Fruit fly (Drosophila melanogaster) whole organism, embryonic: ENCODE data around the gene Tango5.

ENCODE experiments used
- Adf1 ChIP-seq: fragments of 200-800 bp; sonication (Bioruptor generic); IDR thresholded peaks from 2 replicates; pipeline ENCODE4 v1.3.6; 2022; ENCODE audit warnings: missing biosample characterization, missing genetic modification characterization
- Aef1 ChIP-seq: fragments of 200-800 bp; sonication (Bioruptor generic); IDR thresholded peaks from 3 replicates; pipeline ENCODE4 v1.3.6; 2022; ENCODE audit warnings: missing biosample characterization, missing genetic modification characterization
- Atf6 ChIP-seq: fragments of 200-800 bp; sonication (Bioruptor generic); IDR thresholded peaks from 2 replicates; pipeline ENCODE4 v1.3.6; 2022; ENCODE audit warnings: missing biosample characterization, missing genetic modification characterization
- Bteb2 ChIP-seq: fragments of 200-800 bp; sonication (Bioruptor generic); optimal IDR thresholded peaks from 2 replicates; lab custom pipeline; 2016; ENCODE audit warnings: missing biosample characterization, missing genetic modification characterization
- CG10209 ChIP-seq: fragments of 200-800 bp; sonication (Bioruptor generic); optimal IDR thresholded peaks from 3 replicates; lab custom pipeline; 2017; ENCODE audit warnings: missing biosample characterization, mild to moderate bottlenecking, missing genetic modification characterization, missing genetic modification reagents
- CG10979 ChIP-seq: fragments of 200-800 bp; sonication (Bioruptor generic); optimal IDR thresholded peaks from 2 replicates; lab custom pipeline; 2018; ENCODE audit warnings: missing biosample characterization, mild to moderate bottlenecking, missing genetic modification characterization, moderate library complexity
- CG11723 ChIP-seq: fragments of 200-800 bp; sonication (Bioruptor generic); optimal IDR thresholded peaks from 2 replicates; lab custom pipeline; 2017; ENCODE audit warnings: missing biosample characterization, mild to moderate bottlenecking, missing genetic modification characterization
- CG12391 ChIP-seq: fragments of 200-800 bp; sonication (Bioruptor generic); optimal IDR thresholded peaks from 3 replicates; lab custom pipeline; 2018; ENCODE audit warnings: missing biosample characterization, mild to moderate bottlenecking, missing genetic modification characterization, moderate library complexity
- CG13296 ChIP-seq: fragments of 200-800 bp; sonication (Bioruptor generic); optimal IDR thresholded peaks from 3 replicates; lab custom pipeline; 2018; ENCODE audit warnings: missing biosample characterization, mild to moderate bottlenecking, missing genetic modification characterization
- CG14014 ChIP-seq: fragments of 200-800 bp; sonication (Bioruptor generic); IDR thresholded peaks from 2 replicates; pipeline ENCODE4 v1.3.6; 2022; ENCODE audit warnings: missing biosample characterization, missing genetic modification characterization
- CG14441 ChIP-seq: fragments of 200-800 bp; sonication (Bioruptor generic); IDR thresholded peaks from 2 replicates; pipeline ENCODE4 v1.3.6; 2022; ENCODE audit warnings: missing biosample characterization, missing genetic modification characterization
- CG15514 ChIP-seq: fragments of 200-800 bp; sonication (Bioruptor generic); optimal IDR thresholded peaks from 3 replicates; lab custom pipeline; 2017; ENCODE audit warnings: missing biosample characterization, missing genetic modification characterization, mild to moderate bottlenecking, moderate library complexity, missing genetic modification reagents
- CG17361 ChIP-seq: fragments of 200-800 bp; sonication (Bioruptor generic); IDR thresholded peaks from 3 replicates; pipeline ENCODE4 v1.3.6; 2022; ENCODE audit warnings: missing biosample characterization, missing genetic modification characterization
- CG18599 ChIP-seq: fragments of 200-800 bp; sonication (Bioruptor generic); optimal IDR thresholded peaks from 3 replicates; lab custom pipeline; 2017; ENCODE audit warnings: missing biosample characterization, missing genetic modification characterization, mild to moderate bottlenecking, moderate library complexity, missing genetic modification reagents
- CG3847 ChIP-seq: fragments of 200-800 bp; sonication (Bioruptor generic); IDR thresholded peaks from 2 replicates; pipeline ENCODE4 v1.3.6; 2022; ENCODE audit warnings: missing biosample characterization, missing genetic modification characterization
- CG4820 ChIP-seq: fragments of 200-800 bp; sonication (Bioruptor generic); optimal IDR thresholded peaks from 3 replicates; lab custom pipeline; 2016; ENCODE audit warnings: missing biosample characterization, missing genetic modification characterization
- CG8765 ChIP-seq: fragments of 200-800 bp; sonication (Bioruptor generic); IDR thresholded peaks from 2 replicates; pipeline ENCODE4 v1.3.6; 2022; ENCODE audit warnings: missing biosample characterization, missing genetic modification characterization
- CG9932 ChIP-seq: fragments of 200-800 bp; sonication (Bioruptor generic); IDR thresholded peaks from 2 replicates; pipeline ENCODE4 v1.3.6; 2022; ENCODE audit warnings: missing biosample characterization, missing genetic modification characterization
- CrebB ChIP-seq: fragments of 200-800 bp; sonication (Bioruptor generic); optimal IDR thresholded peaks from 3 replicates; lab custom pipeline; 2018; ENCODE audit warnings: missing biosample characterization, mild to moderate bottlenecking, missing genetic modification characterization
- E2f2 ChIP-seq: fragments of 200-800 bp; sonication (Bioruptor generic); IDR thresholded peaks from 2 replicates; pipeline ENCODE4 v1.3.6; 2022; ENCODE audit warnings: missing biosample characterization, missing genetic modification characterization
- Eip74EF ChIP-seq, 2 experiments: fragments of 200-800 bp in 1 of 2; fragments of >200 bp in 1 of 2; sonication (Bioruptor generic) in 1 of 2; optimal IDR thresholded peaks; 2 replicates each; lab custom pipeline; 2017 to 2019; ENCODE audit warnings: missing biosample characterization in 2 of 2, missing genetic modification characterization in 2 of 2, mild to moderate bottlenecking in 1 of 2, moderate library complexity in 1 of 2
- Hey ChIP-seq: fragments of 200-800 bp; sonication (Bioruptor generic); optimal IDR thresholded peaks from 3 replicates; lab custom pipeline; 2018; ENCODE audit warnings: missing biosample characterization, mild to moderate bottlenecking, missing genetic modification characterization
- Hr51 ChIP-seq, 2 experiments: fragments of 200-800 bp; sonication (Bioruptor generic); optimal IDR thresholded peaks; 2 replicates in 1 of 2; 3 replicates in 1 of 2; lab custom pipeline; 2016 to 2018; ENCODE audit warnings: missing biosample characterization in 2 of 2, missing genetic modification characterization in 2 of 2, mild to moderate bottlenecking in 1 of 2, moderate library complexity in 1 of 2
- MESR4 ChIP-seq: fragments of 200-800 bp; sonication (Bioruptor generic); optimal IDR thresholded peaks from 2 replicates; lab custom pipeline; 2018; ENCODE audit warnings: missing biosample characterization, mild to moderate bottlenecking, missing genetic modification characterization, moderate library complexity
- Ptx1 ChIP-seq: fragments of 200-800 bp; sonication (Bioruptor generic); IDR thresholded peaks from 2 replicates; pipeline ENCODE4 v1.3.6; 2022; ENCODE audit warnings: missing biosample characterization, missing genetic modification characterization
- Rx ChIP-seq: fragments of 200-800 bp; sonication (Bioruptor generic); IDR thresholded peaks from 2 replicates; pipeline ENCODE4 v1.3.6; 2022; ENCODE audit warnings: missing biosample characterization, missing genetic modification characterization
- Side ChIP-seq: fragments of 200-800 bp; sonication (Bioruptor generic); optimal IDR thresholded peaks from 2 replicates; lab custom pipeline; 2016; ENCODE audit warnings: missing biosample characterization, missing genetic modification characterization
- ap ChIP-seq: fragments of 200-800 bp; sonication (Bioruptor generic); IDR thresholded peaks from 2 replicates; pipeline ENCODE4 v1.3.6; 2022; ENCODE audit warnings: missing biosample characterization, missing genetic modification characterization
- chm ChIP-seq: fragments of 200-800 bp; sonication (Bioruptor generic); IDR thresholded peaks from 2 replicates; pipeline ENCODE4 v1.3.6; 2022; ENCODE audit warnings: missing biosample characterization, missing genetic modification characterization
- cwo ChIP-seq: fragments of 200-800 bp; sonication (Bioruptor generic); optimal IDR thresholded peaks from 3 replicates; lab custom pipeline; 2017; ENCODE audit warnings: missing biosample characterization, missing genetic modification characterization, mild to moderate bottlenecking, moderate library complexity, missing genetic modification reagents
- danr ChIP-seq: fragments of 200-800 bp; sonication (Bioruptor generic); IDR thresholded peaks from 2 replicates; pipeline ENCODE4 v1.3.6; 2022; ENCODE audit warnings: missing biosample characterization, missing genetic modification characterization
- esg ChIP-seq: fragments of 200-800 bp; sonication (Bioruptor generic); conservative IDR thresholded peaks from 2 replicates; pipeline ENCODE4 v1.3.6; 2022; ENCODE audit warnings: missing biosample characterization, missing genetic modification characterization
- exex ChIP-seq: fragments of 200-800 bp; sonication (Bioruptor generic); optimal IDR thresholded peaks from 4 replicates; lab custom pipeline; 2018; ENCODE audit warnings: missing biosample characterization, mild to moderate bottlenecking, missing genetic modification characterization, moderate library complexity
- gem ChIP-seq: fragments of 200-800 bp; sonication (Bioruptor generic); optimal IDR thresholded peaks from 2 replicates; lab custom pipeline; 2019; ENCODE audit warnings: missing biosample characterization, mild to moderate bottlenecking, missing genetic modification characterization, moderate library complexity
- mirr ChIP-seq: fragments of 200-800 bp; sonication (Bioruptor generic); optimal IDR thresholded peaks from 3 replicates; lab custom pipeline; 2018; ENCODE audit warnings: missing biosample characterization, mild to moderate bottlenecking, missing genetic modification characterization
- pita ChIP-seq: fragments of 200-800 bp; sonication (Bioruptor generic); optimal IDR thresholded peaks from 2 replicates; lab custom pipeline; 2017; ENCODE audit warnings: missing biosample characterization, mild to moderate bottlenecking, missing genetic modification characterization
- prd ChIP-seq, 3 experiments: fragments of >200 bp in 2 of 3; fragments of 200-800 bp in 1 of 3; sonication (Bioruptor generic) in 1 of 3; optimal IDR thresholded peaks in 2 of 3; IDR thresholded peaks in 1 of 3; 2 replicates in 2 of 3; 3 replicates in 1 of 3; pipeline versions ENCODE4 v1.3.6 to Lab custom; 2017 to 2022; ENCODE audit warnings: missing biosample characterization in 1 of 3, missing genetic modification characterization in 1 of 3
- rib ChIP-seq: fragments of 200-800 bp; sonication (Bioruptor generic); IDR thresholded peaks from 2 replicates; pipeline ENCODE4 v1.3.6; 2022; ENCODE audit warnings: missing biosample characterization, missing genetic modification characterization
- ro ChIP-seq: fragments of 200-800 bp; sonication (Bioruptor generic); IDR thresholded peaks from 2 replicates; pipeline ENCODE4 v1.3.6; 2022; ENCODE audit warnings: missing biosample characterization, missing genetic modification characterization
- salm ChIP-seq: fragments of 200-800 bp; sonication (Bioruptor generic); optimal IDR thresholded peaks from 2 replicates; lab custom pipeline; 2018; ENCODE audit warnings: missing biosample characterization, mild to moderate bottlenecking, missing genetic modification characterization
- seq ChIP-seq: fragments of 200-800 bp; sonication (Bioruptor generic); IDR thresholded peaks from 2 replicates; pipeline ENCODE4 v1.3.6; 2022; ENCODE audit warnings: missing biosample characterization, missing genetic modification characterization
- sima ChIP-seq: fragments of 200-800 bp; sonication (Bioruptor generic); optimal IDR thresholded peaks from 2 replicates; lab custom pipeline; 2016; ENCODE audit warnings: missing biosample characterization, missing genetic modification characterization
- sisA ChIP-seq: fragments of 200-800 bp; sonication (Bioruptor generic); IDR thresholded peaks from 2 replicates; pipeline ENCODE4 v1.3.6; 2022; ENCODE audit warnings: missing biosample characterization, missing genetic modification characterization
- sob ChIP-seq: fragments of 200-800 bp; sonication (Bioruptor generic); IDR thresholded peaks from 2 replicates; pipeline ENCODE4 v1.3.6; 2022; ENCODE audit warnings: missing biosample characterization, missing genetic modification characterization
- sqz ChIP-seq: fragments of 200-800 bp; sonication (Bioruptor generic); optimal IDR thresholded peaks from 3 replicates; lab custom pipeline; 2018; ENCODE audit warnings: missing biosample characterization, mild to moderate bottlenecking, missing genetic modification characterization
- ssp ChIP-seq: fragments of 200-800 bp; sonication (Bioruptor generic); IDR thresholded peaks from 2 replicates; pipeline ENCODE4 v1.3.6; 2022; ENCODE audit warnings: missing biosample characterization, missing genetic modification characterization
- stwl ChIP-seq: fragments of 200-800 bp; sonication (Bioruptor generic); optimal IDR thresholded peaks from 3 replicates; lab custom pipeline; 2018; ENCODE audit warnings: missing biosample characterization, mild to moderate bottlenecking, missing genetic modification characterization, moderate library complexity
- twi ChIP-seq: fragments of 200-800 bp; optimal IDR thresholded peaks from 2 replicates; lab custom pipeline; 2019; ENCODE audit warnings: missing biosample characterization, mild to moderate bottlenecking, missing genetic modification characterization, moderate library complexity
- vvl ChIP-seq: fragments of 200-800 bp; sonication (Bioruptor generic); IDR thresholded peaks from 2 replicates; pipeline ENCODE4 v1.3.6; 2022; ENCODE audit warnings: missing biosample characterization, missing genetic modification characterization
- wek ChIP-seq: fragments of 200-800 bp; sonication (Bioruptor generic); optimal IDR thresholded peaks from 3 replicates; lab custom pipeline; 2018; ENCODE audit warnings: missing biosample characterization, mild to moderate bottlenecking, missing genetic modification characterization, moderate library complexity

Gene Tango5

DNA sequence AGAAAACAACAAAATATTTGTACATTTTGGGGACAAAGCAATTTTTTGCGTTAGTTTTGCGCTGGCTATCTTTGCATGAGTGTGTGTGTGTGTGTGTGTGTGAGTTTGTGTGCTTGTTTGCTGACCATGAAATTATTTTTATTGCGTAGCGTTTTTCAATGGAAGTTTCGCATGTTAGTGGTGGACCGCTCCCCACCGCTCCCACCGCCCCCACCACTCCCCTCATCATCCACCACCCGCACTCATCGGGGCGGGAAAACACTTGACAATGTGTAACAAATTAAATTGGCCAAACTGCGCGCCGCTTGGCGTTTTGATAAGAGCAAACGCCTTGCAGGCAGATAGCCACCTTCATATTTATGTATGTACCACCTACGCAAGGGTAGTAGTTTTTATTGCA is 44.9 kb downstream of the Tango5 start (continued):
- no peak for TF ChIP-seq ro (GFP tag; lab: Robert Waterston, UW)
- TF ChIP-seq Bteb2: no peak
- TF ChIP-seq CG9932 (GFP tag; lab: Robert Waterston, UW): peak; percentile 32; the same call in 1 of the 2 replicates
- TF ChIP-seq mirr (GFP tag; lab: Kevin White, UChicago): peak; percentile 52
- TF ChIP-seq CG14014: 0 out of 2 replicates have a peak, but pooled peaks have one; percentile 21
- no peak for TF ChIP-seq sima (GFP tag; lab: Kevin White, UChicago)
- no peak for TF ChIP-seq CG8765
- TF ChIP-seq CG18599 (GFP tag; lab: Kevin White, UChicago): peak; percentile 3
- TF ChIP-seq ap: no peak
- TF ChIP-seq sob: peak; percentile 43; the same call in 1 of the 2 replicates
- TF ChIP-seq CG10979: no peak
- peak; percentile 84 for TF ChIP-seq rib (GFP tag; lab: Robert Waterston, UW)
- no peak for TF ChIP-seq CG3847 (GFP tag; lab: Robert Waterston, UW)
- TF ChIP-seq CG15514: peak; percentile 0
- 0 out of 2 replicates have a peak, but pooled peaks have one; percentile 9 for TF ChIP-seq Ptx1 (GFP tag; lab: Robert Waterston, UW)
- peak; percentile 32; the same call in 1 of the 2 replicates for TF ChIP-seq Adf1 (GFP tag; lab: Robert Waterston, UW)
- TF ChIP-seq cwo (GFP tag; lab: Kevin White, UChicago): peak; percentile 16
- TF ChIP-seq twi (tag; lab: Kevin White, UChicago): no peak
- no peak for TF ChIP-seq salm
- TF ChIP-seq exex (tag; lab: Kevin White, UChicago): peak; percentile 51
- TF ChIP-seq Aef1 (GFP tag; lab: Robert Waterston, UW): no peak
- TF ChIP-seq prd (optimal IDR thresholded peaks at IDR 0.05; lab: Kevin White, UChicago): no peak
- 0 out of 3 replicates have a peak, but pooled peaks have one; percentile 22 for TF ChIP-seq prd (GFP tag; IDR thresholded peaks at IDR 0.05; lab: Robert Waterston, UW)

DNA sequence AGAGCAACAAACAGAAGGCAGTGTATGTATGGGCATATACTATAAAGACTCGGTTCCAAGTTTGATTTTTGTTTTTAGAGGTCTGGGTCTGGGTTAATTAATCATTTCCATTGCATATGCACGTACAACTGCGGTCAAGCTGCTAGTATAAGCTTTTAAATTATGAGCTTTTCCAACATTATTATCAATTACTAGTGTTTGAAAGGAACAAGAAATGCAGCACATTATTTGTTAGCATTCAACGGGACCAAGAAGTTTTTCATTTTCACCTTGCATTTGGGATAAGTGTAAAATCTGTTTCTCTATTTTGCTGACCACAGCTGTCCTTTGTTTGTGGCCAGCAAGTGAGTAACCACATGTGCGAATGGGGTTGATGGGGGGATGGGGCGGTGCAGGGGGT is 46.3 kb downstream of the Tango5 start:
- TF ChIP-seq Rx (no peak), pita (no peak), ssp (GFP tag; lab: Robert Waterston, UW) (peak; percentile 31; the same call in 1 of the 2 replicates), CrebB (no peak), CG12391 (tag; lab: Kevin White, UChicago) (peak; percentile 25), Eip74EF (GFP tag; optimal IDR thresholded peaks at IDR 0.05; lab: Kevin White, UChicago) (peak in 1 of 2 experiments; percentile 49), CG11723 (GFP tag; lab: Kevin White, UChicago) (no peak), Hey (tag; lab: Kevin White, UChicago) (no peak), chm (GFP tag; lab: Robert Waterston, UW) (no peak), stwl (peak; percentile 28), Atf6 (GFP tag; lab: Robert Waterston, UW) (no peak; the same call in 1 of the 2 replicates), CG4820 (GFP tag; lab: Kevin White, UChicago) (peak; percentile 8), gem (tag; lab: Kevin White, UChicago) (peak; percentile 65), CG13296 (GFP tag; lab: Kevin White, UChicago) (no peak), CG14441 (peak; percentile 58), MESR4 (GFP tag; lab: Kevin White, UChicago) (no peak), sqz (GFP tag; lab: Kevin White, UChicago) (no peak), sisA (GFP tag; lab: Robert Waterston, UW) (peak; percentile 38; the same call in 1 of the 2 replicates), CG17361 (peak; percentile 49; the same call in 1 of the 3 replicates), CG10209 (GFP tag; lab: Kevin White, UChicago) (peak; percentile 40), seq (GFP tag; lab: Robert Waterston, UW) (0 out of 2 replicates have a peak, but pooled peaks have one; percentile 19), esg (GFP tag; lab: Robert Waterston, UW) (peak; percentile 50; the same call in 1 of the 2 replicates), vvl (GFP tag; lab: Robert Waterston, UW) (peak; percentile 78), E2f2 (GFP tag; lab: Robert Waterston, UW) (peak; percentile 15; the same call in 1 of the 2 replicates), Hr51 (GFP tag; optimal IDR thresholded peaks at IDR 0.05; lab: Kevin White, UChicago) (peak in 1 of 2 experiments; percentile 77), wek (no peak), Side (no peak), danr (GFP tag; lab: Robert Waterston, UW) (0 out of 2 replicates have a peak, but pooled peaks have one; percentile 14)
